Worm (Caenorhabditis elegans) whole organism, late embryonic: Measurements from ENCODE around the gene C41G11.1.

Experiments used
- C38D4.7 ChIP-seq: fragments of 200-800 bp; sonication (Bioruptor generic); optimal IDR thresholded peaks from 2 replicates; lab custom pipeline; 2018; ENCODE audit warnings: mild to moderate bottlenecking, missing genetic modification characterization, moderate library complexity, missing compliant biosample characterization
- K02D7.2 ChIP-seq: sonication (generic microtip); optimal IDR thresholded peaks from 2 replicates; lab custom pipeline; 2017; ENCODE audit warnings: mild to moderate bottlenecking, missing genetic modification characterization, missing compliant biosample characterization
- K09A11.1 ChIP-seq: sonication (generic microtip); optimal IDR thresholded peaks from 2 replicates; lab custom pipeline; 2017; ENCODE audit warnings: antibody characterized with exemption, mild to moderate bottlenecking, missing genetic modification characterization, missing compliant biosample characterization; ENCODE audit not compliant: insufficient read depth
- Y22D7AL.16 ChIP-seq: sonication (generic microtip); optimal IDR thresholded peaks from 2 replicates; lab custom pipeline; 2016; ENCODE audit warnings: missing genetic modification characterization, missing compliant biosample characterization
- ama-1 ChIP-seq: fragments of 150-350 bp; optimal IDR thresholded peaks from 2 replicates; lab custom pipeline; 2014
- ceh-18 ChIP-seq: sonication (generic microtip); optimal IDR thresholded peaks from 2 replicates; lab custom pipeline; 2016; ENCODE audit warnings: missing genetic modification characterization, missing compliant biosample characterization
- ceh-19 ChIP-seq: fragments of 200-800 bp; sonication (Bioruptor generic); optimal IDR thresholded peaks from 2 replicates; lab custom pipeline; 2018; ENCODE audit warnings: mild to moderate bottlenecking, missing genetic modification characterization, missing compliant biosample characterization
- ceh-24 ChIP-seq: sonication (generic microtip); optimal IDR thresholded peaks from 2 replicates; lab custom pipeline; 2016; ENCODE audit warnings: mild to moderate bottlenecking, missing genetic modification characterization, missing compliant biosample characterization
- ceh-30 ChIP-seq: fragments of 150-350 bp; optimal IDR thresholded peaks from 2 replicates; lab custom pipeline; 2014; ENCODE audit warnings: missing biosample characterization, missing genetic modification characterization
- ceh-31 ChIP-seq: sonication (generic microtip); optimal IDR thresholded peaks from 2 replicates; lab custom pipeline; 2016; ENCODE audit warnings: missing genetic modification characterization, missing compliant biosample characterization
- ceh-45 ChIP-seq: fragments of 200-800 bp; sonication (Bioruptor generic); IDR thresholded peaks from 2 replicates; pipeline ENCODE4 v1.3.6; 2022; ENCODE audit warnings: missing genetic modification reagents, missing genetic modification characterization, missing compliant biosample characterization
- che-1 ChIP-seq: sonication (generic microtip); optimal IDR thresholded peaks from 2 replicates; lab custom pipeline; 2016; ENCODE audit warnings: mild to moderate bottlenecking, missing genetic modification characterization, missing compliant biosample characterization
- dmd-4 ChIP-seq: sonication (generic microtip); optimal IDR thresholded peaks from 2 replicates; lab custom pipeline; 2016; ENCODE audit warnings: borderline replicate concordance, missing genetic modification characterization, missing compliant biosample characterization
- dve-1 ChIP-seq: sonication (generic microtip); optimal IDR thresholded peaks from 2 replicates; lab custom pipeline; 2017; ENCODE audit warnings: antibody characterized with exemption, mild to moderate bottlenecking, missing genetic modification characterization, missing compliant biosample characterization
- elt-2 ChIP-seq: sonication (generic microtip); optimal IDR thresholded peaks from 2 replicates; lab custom pipeline; 2016; ENCODE audit warnings: missing genetic modification reagents, missing genetic modification characterization, missing compliant biosample characterization
- fax-1 ChIP-seq: sonication (generic microtip); optimal IDR thresholded peaks from 2 replicates; lab custom pipeline; 2016; ENCODE audit warnings: missing genotype, missing genetic modification characterization, missing compliant biosample characterization
- fkh-6 ChIP-seq: sonication (generic microtip); optimal IDR thresholded peaks from 2 replicates; lab custom pipeline; 2016; ENCODE audit warnings: missing genetic modification characterization, missing compliant biosample characterization
- hlh-15 ChIP-seq: sonication (generic microtip); optimal IDR thresholded peaks from 2 replicates; lab custom pipeline; 2016; ENCODE audit warnings: missing genetic modification characterization, missing compliant biosample characterization
- lim-6 ChIP-seq: sonication (generic microtip); optimal IDR thresholded peaks from 2 replicates; lab custom pipeline; 2016; ENCODE audit warnings: missing genetic modification characterization, missing compliant biosample characterization
- pat-9 ChIP-seq: fragments of 200-800 bp; sonication (Bioruptor generic); optimal IDR thresholded peaks from 2 replicates; lab custom pipeline; 2018; ENCODE audit warnings: mild to moderate bottlenecking, missing genetic modification characterization, moderate library complexity, missing compliant biosample characterization
- pax-1 ChIP-seq: fragments of 150-350 bp; optimal IDR thresholded peaks from 2 replicates; lab custom pipeline; 2014; ENCODE audit warnings: missing biosample characterization, missing genetic modification characterization
- pha-4 ChIP-seq: fragments of 150-350 bp; optimal IDR thresholded peaks from 2 replicates; lab custom pipeline; 2018; ENCODE audit warnings: missing biosample characterization, missing genetic modification reagents, missing genetic modification characterization
- ref-2 ChIP-seq: sonication (generic microtip); optimal IDR thresholded peaks from 2 replicates; lab custom pipeline; 2016; ENCODE audit warnings: missing genetic modification characterization, missing compliant biosample characterization
- sdc-2 ChIP-seq: sonication (generic microtip); optimal IDR thresholded peaks from 2 replicates; lab custom pipeline; 2016; ENCODE audit warnings: missing genotype, missing genetic modification characterization, missing compliant biosample characterization
- unc-42 ChIP-seq: sonication (generic microtip); optimal IDR thresholded peaks from 2 replicates; lab custom pipeline; 2016; ENCODE audit warnings: missing genotype, missing genetic modification characterization, missing compliant biosample characterization

C41G11.1 gene

DNA sequence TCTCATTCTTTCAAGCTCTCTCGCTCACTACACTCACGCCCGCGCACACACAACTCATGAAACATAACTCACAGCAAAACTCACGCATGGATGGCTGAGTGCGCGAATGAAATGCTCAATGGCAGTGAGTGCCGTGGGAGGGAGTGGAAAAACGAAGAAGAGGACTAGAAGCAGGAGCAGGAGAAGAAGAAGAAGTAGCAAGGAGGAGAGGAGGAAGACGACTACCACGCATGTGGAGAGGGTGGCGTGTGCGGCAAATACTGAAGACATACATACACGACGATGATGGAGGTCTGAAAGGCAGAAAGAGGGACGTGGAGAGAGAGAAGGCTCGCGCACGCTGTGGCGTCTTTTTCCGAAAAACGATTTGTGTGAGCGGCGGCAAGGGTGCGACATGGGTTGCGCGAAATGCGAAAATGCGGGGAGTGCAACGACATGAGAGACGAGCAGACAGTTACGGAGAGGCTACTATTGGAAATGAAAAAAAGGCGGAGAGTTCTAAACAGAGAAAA lies 9.0 kb upstream of the C41G11.1 start (continued):
- TF ChIP-seq unc-42 (tag; lab: Kevin White, UChicago): peak; percentile 70

DNA sequence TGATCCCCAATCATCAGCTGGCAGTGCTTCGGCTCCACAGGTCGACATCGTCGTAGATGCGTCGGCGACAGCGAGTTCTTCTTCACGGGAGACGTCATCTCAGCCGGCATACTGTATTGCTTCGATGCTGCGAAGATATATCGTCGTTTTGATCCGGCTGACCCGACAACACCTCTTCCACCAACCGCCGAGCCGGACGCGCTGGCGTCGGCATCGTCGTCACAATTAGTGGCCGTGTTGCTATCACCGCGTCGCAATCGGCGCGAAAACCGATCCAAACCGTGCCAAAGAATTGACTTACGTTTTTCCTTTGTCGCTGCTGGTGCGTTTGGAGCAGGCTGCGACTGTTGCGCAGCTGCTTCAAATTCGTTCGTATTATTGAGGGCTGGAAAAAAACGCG lies 6.1 kb upstream of the C41G11.1 start:
- TF ChIP-seq ceh-45 (no peak), hlh-15 (no peak), dve-1 (tag; lab: Kevin White, UChicago) (no peak), ama-1 (lab: Kevin White, UChicago) (no peak), ref-2 (tag; lab: Kevin White, UChicago) (no peak), pat-9 (tag; lab: Kevin White, UChicago) (no peak), sdc-2 (tag; lab: Kevin White, UChicago) (no peak), Y22D7AL.16 (tag; lab: Kevin White, UChicago) (no peak), ceh-18 (tag; lab: Kevin White, UChicago) (no peak), lim-6 (tag; lab: Kevin White, UChicago) (no peak), C38D4.7 (GFP tag; lab: Kevin White, UChicago) (no peak)

ce11 chrX:5724544-5724943 lies 4.5 kb upstream of the C41G11.1 start:
- peak; percentile 93 for TF ChIP-seq unc-42 (tag; lab: Kevin White, UChicago)
- peak; percentile 40 for TF ChIP-seq ceh-31 (tag; lab: Kevin White, UChicago)
- TF ChIP-seq pax-1 (tag; lab: Kevin White, UChicago): no peak
- TF ChIP-seq, all 69 proteins: peak for 2

DNA sequence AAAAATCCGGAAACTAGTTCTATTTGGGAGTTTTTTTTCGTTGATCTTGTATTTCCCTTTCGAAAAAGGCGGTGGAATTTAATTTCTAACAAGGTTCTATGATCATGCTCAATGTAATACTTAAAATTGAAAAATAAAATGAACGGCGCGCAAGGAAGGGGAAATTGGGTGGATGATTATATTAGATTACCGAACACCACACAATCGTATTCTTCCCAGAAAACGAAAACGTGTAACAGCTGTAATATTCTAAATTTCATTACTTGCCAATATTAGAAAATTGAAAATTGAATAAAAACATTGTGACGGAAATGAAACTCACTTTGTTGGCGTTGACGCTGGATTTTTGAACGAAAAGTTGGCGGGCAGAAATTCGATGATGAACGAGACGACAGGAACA lies 3.7 kb upstream of the C41G11.1 start:
- TF ChIP-seq K02D7.2 (tag; lab: Kevin White, UChicago) (no peak), unc-42 (tag; lab: Kevin White, UChicago) (peak; percentile 76)

- no peak for TF ChIP-seq ceh-24 (tag; lab: Kevin White, UChicago)
Measured at ce11 chrX:5720929-5721328, 905 bp upstream of the C41G11.1 start.

ce11 chrX:5715831-5716364 lies 4.1 kb downstream of the C41G11.1 start:
- no peak for TF ChIP-seq ceh-31 (tag; lab: Kevin White, UChicago)
- TF ChIP-seq, all 69 proteins: peak for 0

DNA sequence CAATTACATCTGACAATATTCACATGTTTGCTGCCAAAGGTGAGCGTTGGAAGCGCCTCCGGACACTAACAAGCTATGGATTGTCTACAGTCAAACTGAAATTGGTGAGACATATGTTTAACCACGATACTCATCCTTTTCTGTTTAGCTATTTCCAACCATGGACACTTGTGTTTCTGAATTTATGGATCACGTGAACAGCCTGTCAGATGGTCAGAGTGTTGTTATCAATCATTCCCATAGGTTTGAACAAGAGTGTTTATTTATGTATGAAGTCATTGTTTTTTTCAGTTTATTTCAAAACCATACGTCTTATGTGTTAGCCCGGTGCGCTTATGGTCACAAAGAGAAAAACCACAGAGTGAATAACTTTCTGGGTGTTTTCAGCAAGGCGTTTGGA lies 4.7 kb downstream of the C41G11.1 start:
- TF ChIP-seq pha-4 (tag; lab: Kevin White, UChicago): no peak
- no peak for TF ChIP-seq ceh-19 (GFP tag; lab: Kevin White, UChicago)
- TF ChIP-seq fax-1 (tag; lab: Kevin White, UChicago): no peak

ce11 chrX:5714077-5714675 lies 5.8 kb downstream of the C41G11.1 start, which contains the start of gene cyp-43A1:
Gene cyp-43A1, plus strand, starts transcription at chrX:5714522.
- TF ChIP-seq ceh-30 (no peak), che-1 (tag; lab: Kevin White, UChicago) (no peak), ceh-31 (tag; lab: Kevin White, UChicago) (no peak), dmd-4 (no peak), fkh-6 (tag; lab: Kevin White, UChicago) (no peak), ceh-18 (tag; lab: Kevin White, UChicago) (no peak), K09A11.1 (no peak), elt-2 (tag; lab: Kevin White, UChicago) (peak; percentile 50)
- TF ChIP-seq, all 69 proteins: peak for 1
